Fruit fly (Drosophila melanogaster) whole organism, wandering third instar larva: ENCODE data around the gene Cyp4g15.

Experiments
- Abd-B ChIP-seq: fragments of >200 bp; optimal IDR thresholded peaks from 2 replicates; lab custom pipeline; 2017; ENCODE audit warnings: missing biosample characterization, missing genetic modification characterization
- CG32264 ChIP-seq: fragments of 200-800 bp; sonication (Bioruptor generic); optimal IDR thresholded peaks from 2 replicates; lab custom pipeline; 2016; ENCODE audit warnings: missing biosample characterization, missing genetic modification characterization
- CG9705 ChIP-seq: fragments of 200-800 bp; sonication (Bioruptor generic); optimal IDR thresholded peaks from 2 replicates; lab custom pipeline; 2018; ENCODE audit warnings: missing biosample characterization, mild to moderate bottlenecking, missing genetic modification characterization
- CrebA ChIP-seq: fragments of 200-800 bp; sonication (Bioruptor generic); optimal IDR thresholded peaks from 2 replicates; lab custom pipeline; 2016; ENCODE audit warnings: missing biosample characterization, mild to moderate bottlenecking, missing genetic modification characterization, borderline replicate concordance
- Dif ChIP-seq: fragments of 200-275, 200-300 bp; sonication (Bioruptor generic); optimal IDR thresholded peaks from 2 replicates; lab custom pipeline; 2018; ENCODE audit warnings: missing biosample characterization, missing genetic modification characterization; ENCODE audit not compliant: partially characterized antibody
- GATAd ChIP-seq: sonication (Bioruptor generic); optimal IDR thresholded peaks from 2 replicates; lab custom pipeline; 2016; ENCODE audit warnings: missing biosample characterization, missing genetic modification characterization
- HLH106 ChIP-seq: fragments of 200-800 bp; optimal IDR thresholded peaks from 3 replicates; lab custom pipeline; 2019; ENCODE audit warnings: missing biosample characterization, mild to moderate bottlenecking, missing genetic modification characterization, moderate library complexity
- Hnf4 ChIP-seq: fragments of 200-800 bp; sonication (Bioruptor generic); optimal IDR thresholded peaks from 2 replicates; lab custom pipeline; 2016; ENCODE audit warnings: missing biosample characterization, mild to moderate bottlenecking, missing genetic modification characterization
- Hr78 ChIP-seq: fragments of >200 bp; optimal IDR thresholded peaks from 2 replicates; lab custom pipeline; 2017; ENCODE audit warnings: missing biosample characterization, missing genetic modification characterization
- Hr83 ChIP-seq: fragments of 200-300 bp; sonication (Bioruptor generic); optimal IDR thresholded peaks from 2 replicates; lab custom pipeline; 2016; ENCODE audit warnings: missing biosample characterization, mild to moderate bottlenecking, missing genetic modification characterization, moderate library complexity; ENCODE audit not compliant: poor library complexity, severe bottlenecking
- Jra ChIP-seq: sonication (Bioruptor generic); optimal IDR thresholded peaks from 2 replicates; lab custom pipeline; 2016; ENCODE audit warnings: missing biosample characterization, missing genetic modification characterization
- Mio ChIP-seq: sonication (Bioruptor generic); optimal IDR thresholded peaks from 2 replicates; lab custom pipeline; 2016; ENCODE audit warnings: missing biosample characterization, missing genetic modification characterization
- Myc ChIP-seq: fragments of >200 bp; optimal IDR thresholded peaks from 2 replicates; lab custom pipeline; 2017
- N ChIP-seq: fragments of >200 bp; optimal IDR thresholded peaks from 2 replicates; lab custom pipeline; 2018; ENCODE audit warnings: missing biosample characterization, missing external identifiers, missing genetic modification characterization
- OdsH ChIP-seq: fragments of 200-800 bp; sonication (Bioruptor generic); optimal IDR thresholded peaks from 2 replicates; lab custom pipeline; 2016; ENCODE audit warnings: missing biosample characterization, mild to moderate bottlenecking, missing genetic modification characterization
- Rel ChIP-seq, 2 experiments: fragments of 200-800 bp; sonication (Bioruptor generic) in 1 of 2; optimal IDR thresholded peaks; 2 replicates in 1 of 2; 3 replicates in 1 of 2; lab custom pipeline; 2016 to 2019; ENCODE audit warnings: mild to moderate bottlenecking in 2 of 2, missing biosample characterization in 2 of 2, missing genetic modification characterization in 2 of 2, moderate library complexity in 1 of 2
- Sp1 ChIP-seq: fragments of 200-800 bp; sonication (Bioruptor generic); optimal IDR thresholded peaks from 3 replicates; lab custom pipeline; 2019; ENCODE audit warnings: missing biosample characterization, mild to moderate bottlenecking, missing genetic modification characterization, moderate library complexity
- Vsx2 ChIP-seq: fragments of 200-300, 225-300 bp; sonication (Bioruptor generic); optimal IDR thresholded peaks from 2 replicates; lab custom pipeline; 2018; ENCODE audit warnings: missing biosample characterization, missing genetic modification characterization; ENCODE audit not compliant: partially characterized antibody
- br ChIP-seq: fragments of 200-800 bp; sonication (Bioruptor generic); optimal IDR thresholded peaks from 2 replicates; lab custom pipeline; 2016; ENCODE audit warnings: missing biosample characterization, missing genetic modification characterization
- brk ChIP-seq: fragments of 200-800 bp; sonication (Bioruptor generic); optimal IDR thresholded peaks from 2 replicates; lab custom pipeline; 2016; ENCODE audit warnings: missing biosample characterization, mild to moderate bottlenecking, missing genetic modification characterization
- dmrt93B ChIP-seq: fragments of 200-800 bp; sonication (Bioruptor generic); optimal IDR thresholded peaks from 2 replicates; lab custom pipeline; 2018; ENCODE audit warnings: missing biosample characterization, mild to moderate bottlenecking, missing genetic modification characterization
- dsf ChIP-seq: sonication (Bioruptor generic); optimal IDR thresholded peaks from 2 replicates; lab custom pipeline; 2016; ENCODE audit warnings: missing biosample characterization, missing genetic modification characterization, borderline replicate concordance
- ey ChIP-seq: fragments of 200-800 bp; sonication (Bioruptor generic); optimal IDR thresholded peaks from 2 replicates; lab custom pipeline; 2016; ENCODE audit warnings: missing biosample characterization, missing genetic modification characterization
- foxo ChIP-seq, 2 experiments: fragments of 200-800 bp; sonication (Bioruptor generic); optimal IDR thresholded peaks; 2 replicates in 1 of 2; 3 replicates in 1 of 2; lab custom pipeline; 2016 to 2017; ENCODE audit warnings: missing biosample characterization in 2 of 2, missing genetic modification characterization in 2 of 2
- fru ChIP-seq: fragments of 200-800 bp; sonication (Bioruptor generic); optimal IDR thresholded peaks from 3 replicates; lab custom pipeline; 2016; ENCODE audit warnings: missing biosample characterization, mild to moderate bottlenecking, missing genetic modification characterization
- h ChIP-seq: fragments of 200-800 bp; sonication (Bioruptor generic); optimal IDR thresholded peaks from 3 replicates; lab custom pipeline; 2016; ENCODE audit warnings: missing biosample characterization, mild to moderate bottlenecking, missing genetic modification characterization
- pan ChIP-seq: fragments of >200 bp; optimal IDR thresholded peaks from 2 replicates; lab custom pipeline; 2017
- psq ChIP-seq: fragments of 200-800 bp; sonication (Bioruptor generic); optimal IDR thresholded peaks from 3 replicates; lab custom pipeline; 2017; ENCODE audit warnings: missing biosample characterization, mild to moderate bottlenecking, missing genetic modification characterization, moderate library complexity
- rgr ChIP-seq: fragments of 200-800 bp; sonication (Bioruptor generic); optimal IDR thresholded peaks from 3 replicates; lab custom pipeline; 2016; ENCODE audit warnings: missing biosample characterization, mild to moderate bottlenecking, missing genetic modification characterization
- sage ChIP-seq: fragments of 200-800 bp; sonication (Bioruptor generic); optimal IDR thresholded peaks from 2 replicates; lab custom pipeline; 2016; ENCODE audit warnings: missing biosample characterization, mild to moderate bottlenecking, missing genetic modification characterization
- sv ChIP-seq: fragments of 200-800 bp; sonication (Bioruptor generic); optimal IDR thresholded peaks from 3 replicates; lab custom pipeline; 2016; ENCODE audit warnings: missing biosample characterization, missing genetic modification characterization
- tai ChIP-seq: sonication (Bioruptor generic); optimal IDR thresholded peaks from 2 replicates; lab custom pipeline; 2016; ENCODE audit warnings: missing biosample characterization, missing genetic modification characterization
- woc ChIP-seq: sonication (Bioruptor generic); optimal IDR thresholded peaks from 2 replicates; lab custom pipeline; 2016; ENCODE audit warnings: missing biosample characterization, mild to moderate bottlenecking, missing genetic modification characterization

Cyp4g15 gene

DNA sequence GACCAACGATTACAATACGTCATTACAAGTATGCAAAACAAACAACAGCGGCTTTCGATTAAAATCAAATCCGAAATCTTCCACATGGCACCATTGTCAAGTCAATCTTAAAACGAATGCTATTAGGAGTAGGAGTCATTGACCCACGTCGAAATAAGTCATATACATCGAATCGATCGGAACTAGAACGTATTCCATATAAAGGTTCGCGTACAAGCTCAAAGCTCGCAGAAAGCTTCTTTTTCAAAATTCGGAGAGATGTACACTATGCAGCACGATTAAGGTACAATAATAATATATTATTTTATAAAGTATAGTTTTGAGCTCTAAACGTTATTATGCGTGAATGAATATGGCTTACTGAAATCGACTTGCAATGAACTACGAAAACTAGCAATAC is 42.9 kb upstream of the Cyp4g15 start:
- TF ChIP-seq brk = no peak
- peak; percentile 17 for TF ChIP-seq Myc (lab: Kevin White, UChicago)

DNA sequence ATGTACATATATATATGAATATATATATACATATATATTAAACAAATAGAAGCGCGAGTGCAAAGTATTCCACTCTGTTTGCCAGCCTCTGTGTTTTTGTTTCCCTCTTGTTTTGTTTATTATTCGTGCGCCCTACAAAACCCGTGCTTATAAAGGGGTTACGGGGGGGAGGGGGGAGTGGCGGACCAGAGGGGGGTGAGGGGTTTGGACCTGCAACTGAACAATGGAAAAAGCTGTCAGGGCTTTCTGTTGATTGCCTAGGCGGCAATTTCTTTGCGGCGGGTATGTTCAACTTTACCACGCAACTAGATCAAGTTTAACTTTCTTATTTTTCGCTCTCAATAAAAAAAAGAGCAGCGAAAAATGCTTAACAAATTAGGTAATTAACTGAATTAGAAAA is 37.6 kb upstream of the Cyp4g15 start:
- TF ChIP-seq psq (GFP tag; lab: Kevin White, UChicago) (peak; percentile 16), Hr78 (no peak)

DNA sequence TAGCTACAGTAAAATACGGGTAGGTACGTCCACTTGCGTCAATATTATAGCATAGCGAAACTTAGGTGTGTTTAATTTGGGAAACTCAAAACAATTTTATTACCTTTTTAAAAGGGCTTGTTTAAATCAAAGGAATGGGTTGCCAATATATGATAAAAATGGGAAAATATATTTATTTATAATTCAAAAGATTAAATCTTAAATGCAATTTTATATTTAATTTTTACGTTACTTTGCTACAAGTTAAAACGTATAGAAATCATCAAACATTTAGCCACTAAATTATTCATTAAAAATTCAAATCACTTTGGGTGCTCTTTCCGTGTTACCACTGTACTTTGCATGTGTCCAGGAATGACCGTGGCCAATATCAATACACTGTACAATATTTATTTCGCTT is 35.9 kb upstream of the Cyp4g15 start:
- TF ChIP-seq Hnf4 (GFP tag; lab: Kevin White, UChicago) (no peak), dmrt93B (GFP tag; lab: Kevin White, UChicago) (no peak), Abd-B (GFP tag; lab: Kevin White, UChicago) (no peak), tai (no peak), N (GFP tag; lab: Kevin White, UChicago) (no peak), foxo (GFP tag; optimal IDR thresholded peaks at IDR 0.05; lab: Kevin White, UChicago) (peak in 1 of 2 experiments; percentile 41), Vsx2 (no peak), Myc (lab: Kevin White, UChicago) (no peak), Mio (GFP tag; lab: Kevin White, UChicago) (no peak), fru (GFP tag; lab: Kevin White, UChicago) (peak; percentile 37), Hr83 (GFP tag; lab: Kevin White, UChicago) (no peak), Sp1 (GFP tag; lab: Kevin White, UChicago) (peak; percentile 17), pan (no peak), ey (GFP tag; lab: Kevin White, UChicago) (no peak), OdsH (GFP tag; lab: Kevin White, UChicago) (peak; percentile 37), brk (no peak), psq (GFP tag; lab: Kevin White, UChicago) (peak; percentile 24), CG32264 (GFP tag; lab: Kevin White, UChicago) (no peak), HLH106 (tag; lab: Kevin White, UChicago) (peak; percentile 33), Hr78 (no peak), CG9705 (no peak), sv (no peak), dsf (no peak)

DNA sequence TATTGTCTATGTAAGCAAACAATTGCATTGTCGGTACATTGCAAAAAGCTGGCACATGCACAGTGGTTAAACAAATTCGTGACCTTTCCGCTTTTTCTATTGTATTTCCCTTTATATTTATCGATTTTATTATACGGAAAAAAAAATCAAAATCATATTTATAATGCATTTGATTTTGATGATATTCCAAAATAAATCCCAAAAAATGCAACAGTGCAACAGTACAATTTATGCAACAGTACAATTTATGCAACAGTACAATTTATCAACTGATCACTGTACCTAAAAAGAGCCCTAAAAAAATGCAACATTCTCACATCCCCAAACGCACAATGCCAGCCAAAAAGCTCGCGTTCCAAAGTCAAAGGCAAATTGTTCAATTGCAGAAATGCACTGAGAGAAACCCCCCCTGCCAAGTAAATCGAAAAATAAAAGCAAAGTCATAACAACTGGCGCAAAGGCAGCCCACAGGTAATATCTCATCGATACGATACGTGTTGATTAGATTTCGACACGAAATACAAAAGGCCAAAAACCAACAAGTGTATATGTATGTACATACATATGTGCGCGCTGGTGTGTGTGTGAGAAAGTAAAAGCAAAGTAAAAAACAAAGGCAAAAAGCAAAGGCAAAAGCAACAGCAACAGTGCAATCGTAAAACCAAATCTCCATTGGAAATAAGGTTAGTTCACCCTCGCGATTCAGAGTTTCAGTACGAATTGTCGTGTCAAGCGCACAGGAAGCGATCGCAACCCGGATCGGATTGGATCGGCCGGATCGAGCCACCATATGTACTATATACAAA is 34.8 kb upstream of the Cyp4g15 start, which contains the start of gene Sk1:
Sk1 (plus strand) TSS at position 711 of the 806 bp plus-strand sequence.
- TF ChIP-seq sage (GFP tag; lab: Kevin White, UChicago) (no peak), OdsH (GFP tag; lab: Kevin White, UChicago) (peak; percentile 39), Dif (GFP tag; lab: Kevin White, UChicago) (no peak), GATAd (GFP tag; lab: Kevin White, UChicago) (no peak), Hr83 (GFP tag; lab: Kevin White, UChicago) (no peak), Mio (GFP tag; lab: Kevin White, UChicago) (no peak), Hnf4 (GFP tag; lab: Kevin White, UChicago) (peak; percentile 51), CrebA (GFP tag; lab: Kevin White, UChicago) (no peak), CG32264 (GFP tag; lab: Kevin White, UChicago) (no peak), psq (GFP tag; lab: Kevin White, UChicago) (no peak), Jra (GFP tag; lab: Kevin White, UChicago) (peak; percentile 21), ey (GFP tag; lab: Kevin White, UChicago) (peak; percentile 16), dsf (no peak), Sp1 (GFP tag; lab: Kevin White, UChicago) (peak; percentile 6), tai (peak; percentile 40), sv (no peak), woc (GFP tag; lab: Kevin White, UChicago) (peak; percentile 24), foxo (GFP tag; optimal IDR thresholded peaks at IDR 0.05; lab: Kevin White, UChicago) (peak in 1 of 2 experiments; percentile 50), rgr (peak; percentile 40), br (GFP tag; lab: Kevin White, UChicago) (peak; percentile 46), h (peak; percentile 67), Vsx2 (no peak), Rel (GFP tag; optimal IDR thresholded peaks at IDR 0.05; lab: Kevin White, UChicago) (no peak), Rel (tag; optimal IDR thresholded peaks at IDR 0.05; lab: Kevin White, UChicago) (no peak), fru (GFP tag; lab: Kevin White, UChicago) (peak; percentile 61), N (GFP tag; lab: Kevin White, UChicago) (no peak)
